Worm (Caenorhabditis elegans): ENCODE measurements around the gene pyr-1.

ce11 chrII:8626598-8626997, 24.3 kb upstream of the pyr-1 start:
- TF ChIP-seq lsy-2 (tag; optimal IDR thresholded peaks at IDR 0.05) (no peak), blmp-1 (tag; optimal IDR thresholded peaks at IDR 0.05) (no peak), nhr-237 (tag; optimal IDR thresholded peaks at IDR 0.05) (no peak), ces-1 (GFP tag; optimal IDR thresholded peaks at IDR 0.05) (no peak), snpc-4 (tag; optimal IDR thresholded peaks at IDR 0.05) (no peak)

Measured in whole organism, mixed stage, embryonic.